Fruit fly (Drosophila melanogaster) whole organism, embryonic: Measurements from ENCODE around the gene eIF1.
A peak's percentile ranks its signal among the peaks of the same experiment; 100 is the strongest.

Source experiments
- Atf3 ChIP-seq: fragments of 200-800 bp; sonication (Bioruptor generic); optimal IDR thresholded peaks from 3 replicates; lab custom pipeline; 2016; ENCODE audit warnings: missing biosample characterization, missing genetic modification characterization
- Atf6 ChIP-seq: fragments of 200-800 bp; sonication (Bioruptor generic); IDR thresholded peaks from 2 replicates; pipeline ENCODE4 v1.3.6; 2022; ENCODE audit warnings: missing biosample characterization, missing genetic modification characterization
- CG10543 ChIP-seq: fragments of 200-800 bp; sonication (Bioruptor generic); optimal IDR thresholded peaks from 3 replicates; lab custom pipeline; 2017; ENCODE audit warnings: missing biosample characterization, mild to moderate bottlenecking, missing genetic modification characterization, moderate library complexity
- CG11085 ChIP-seq: fragments of 200-800 bp; sonication (Bioruptor generic); IDR thresholded peaks from 2 replicates; pipeline ENCODE4 v1.3.6; 2022; ENCODE audit warnings: missing biosample characterization, missing genetic modification characterization
- CG11456 ChIP-seq: fragments of 200-800 bp; sonication (Bioruptor generic); IDR thresholded peaks from 3 replicates; pipeline ENCODE4 v1.3.6; 2022; ENCODE audit warnings: missing biosample characterization, missing genetic modification characterization
- CG11560 ChIP-seq: fragments of 200-800 bp; sonication (Bioruptor generic); IDR thresholded peaks from 3 replicates; pipeline ENCODE4 v1.3.6; 2022; ENCODE audit warnings: missing biosample characterization, missing genetic modification characterization
- CG12391 ChIP-seq: fragments of 200-800 bp; sonication (Bioruptor generic); optimal IDR thresholded peaks from 3 replicates; lab custom pipeline; 2018; ENCODE audit warnings: missing biosample characterization, mild to moderate bottlenecking, missing genetic modification characterization, moderate library complexity
- CG13424 ChIP-seq: fragments of 200-800 bp; sonication (Bioruptor generic); optimal IDR thresholded peaks from 2 replicates; lab custom pipeline; 2019; ENCODE audit warnings: missing biosample characterization, mild to moderate bottlenecking, missing genetic modification characterization, moderate library complexity
- CG14441 ChIP-seq: fragments of 200-800 bp; sonication (Bioruptor generic); IDR thresholded peaks from 2 replicates; pipeline ENCODE4 v1.3.6; 2022; ENCODE audit warnings: missing biosample characterization, missing genetic modification characterization
- CG15011 ChIP-seq: fragments of 200-800 bp; sonication (Bioruptor generic); optimal IDR thresholded peaks from 3 replicates; lab custom pipeline; 2018; ENCODE audit warnings: missing biosample characterization, mild to moderate bottlenecking, missing genetic modification characterization
- CG17802 ChIP-seq: fragments of 200-800 bp; sonication (Bioruptor generic); optimal IDR thresholded peaks from 2 replicates; lab custom pipeline; 2018; ENCODE audit warnings: missing biosample characterization, mild to moderate bottlenecking, missing genetic modification characterization, moderate library complexity
- CG18262 ChIP-seq: fragments of 200-800 bp; optimal IDR thresholded peaks from 3 replicates; lab custom pipeline; 2019; ENCODE audit warnings: missing biosample characterization, mild to moderate bottlenecking, missing genetic modification characterization, moderate library complexity
- CG2889 ChIP-seq: fragments of 200-800 bp; sonication (Bioruptor generic); IDR thresholded peaks from 3 replicates; pipeline ENCODE4 v1.3.6; 2022; ENCODE audit warnings: missing biosample characterization, missing genetic modification characterization
- CG3065 ChIP-seq: fragments of 200-800 bp; sonication (Bioruptor generic); optimal IDR thresholded peaks from 2 replicates; lab custom pipeline; 2016; ENCODE audit warnings: missing biosample characterization, missing genetic modification characterization
- CG31388 ChIP-seq: fragments of 200-800 bp; sonication (Bioruptor generic); optimal IDR thresholded peaks from 2 replicates; lab custom pipeline; 2016; ENCODE audit warnings: missing biosample characterization, missing genetic modification characterization
- CG3726 ChIP-seq: fragments of 200-800 bp; sonication (Bioruptor generic); IDR thresholded peaks from 3 replicates; pipeline ENCODE4, ENCODE4 v1.3.6; 2022; ENCODE audit warnings: missing biosample characterization, missing genetic modification characterization
- CG4282 ChIP-seq: fragments of 200-800 bp; sonication (Bioruptor generic); optimal IDR thresholded peaks from 2 replicates; lab custom pipeline; 2016; ENCODE audit warnings: missing biosample characterization, missing genetic modification characterization
- CG5180 ChIP-seq: fragments of 200-800 bp; sonication (Bioruptor generic); optimal IDR thresholded peaks from 3 replicates; lab custom pipeline; 2017; ENCODE audit warnings: missing biosample characterization, missing genetic modification characterization, mild to moderate bottlenecking, moderate library complexity, missing genetic modification reagents
- CG6254 ChIP-seq: fragments of 200-800 bp; sonication (Bioruptor generic); optimal IDR thresholded peaks from 3 replicates; lab custom pipeline; 2017; ENCODE audit warnings: mild to moderate bottlenecking, missing biosample characterization, missing genetic modification reagents, missing genetic modification characterization
- CG7928 ChIP-seq: fragments of 200-800 bp; sonication (Bioruptor generic); optimal IDR thresholded peaks from 2 replicates; lab custom pipeline; 2017; ENCODE audit warnings: missing biosample characterization, mild to moderate bottlenecking, missing genetic modification characterization
- CG9609 ChIP-seq: fragments of 200-800 bp; sonication (Bioruptor generic); optimal IDR thresholded peaks from 3 replicates; lab custom pipeline; 2016; ENCODE audit warnings: missing biosample characterization, missing genetic modification characterization
- CkIIα-i1 ChIP-seq: fragments of 200-800 bp; sonication (Bioruptor generic); IDR thresholded peaks from 2 replicates; pipeline ENCODE4 v1.3.6; 2022; ENCODE audit warnings: missing biosample characterization, missing genetic modification characterization
- Eip74EF ChIP-seq, 2 experiments: fragments of 200-800 bp in 1 of 2; fragments of >200 bp in 1 of 2; sonication (Bioruptor generic) in 1 of 2; optimal IDR thresholded peaks; 2 replicates each; lab custom pipeline; 2017 to 2019; ENCODE audit warnings: missing biosample characterization in 2 of 2, missing genetic modification characterization in 2 of 2, mild to moderate bottlenecking in 1 of 2, moderate library complexity in 1 of 2
- Hey ChIP-seq: fragments of 200-800 bp; sonication (Bioruptor generic); optimal IDR thresholded peaks from 3 replicates; lab custom pipeline; 2018; ENCODE audit warnings: missing biosample characterization, mild to moderate bottlenecking, missing genetic modification characterization
- HmgZ ChIP-seq: fragments of 200-800 bp; sonication (Bioruptor generic); optimal IDR thresholded peaks from 2 replicates; lab custom pipeline; 2018; ENCODE audit warnings: missing biosample characterization, mild to moderate bottlenecking, missing genetic modification characterization
- Hmx ChIP-seq: fragments of 200-800 bp; sonication (Bioruptor generic); optimal IDR thresholded peaks from 2 replicates; lab custom pipeline; 2016; ENCODE audit warnings: missing biosample characterization, missing genetic modification characterization
- Lhr ChIP-seq: fragments of 200-800 bp; sonication (Bioruptor generic); optimal IDR thresholded peaks from 3 replicates; lab custom pipeline; 2017; ENCODE audit warnings: mild to moderate bottlenecking, missing biosample characterization, missing genetic modification reagents, missing genetic modification characterization
- MTF-1 ChIP-seq: fragments of 200-800 bp; sonication (Bioruptor generic); optimal IDR thresholded peaks from 2 replicates; lab custom pipeline; 2018; ENCODE audit warnings: missing biosample characterization, mild to moderate bottlenecking, missing genetic modification characterization, borderline replicate concordance
- Optix ChIP-seq: fragments of 200-800 bp; sonication (Bioruptor generic); IDR thresholded peaks from 3 replicates; pipeline ENCODE4 v1.3.6; 2022; ENCODE audit warnings: missing biosample characterization, missing genetic modification characterization
- Ptx1 ChIP-seq: fragments of 200-800 bp; sonication (Bioruptor generic); IDR thresholded peaks from 2 replicates; pipeline ENCODE4 v1.3.6; 2022; ENCODE audit warnings: missing biosample characterization, missing genetic modification characterization
- az2 ChIP-seq: fragments of 200-800 bp; sonication (Bioruptor generic); optimal IDR thresholded peaks from 3 replicates; lab custom pipeline; 2016; ENCODE audit warnings: missing biosample characterization, missing genetic modification characterization
- crc ChIP-seq: fragments of 200-800 bp; sonication (Bioruptor generic); optimal IDR thresholded peaks from 2 replicates; lab custom pipeline; 2016; ENCODE audit warnings: missing biosample characterization, missing genetic modification characterization
- crol ChIP-seq: fragments of 200-800 bp; sonication (Bioruptor generic); IDR thresholded peaks from 2 replicates; pipeline ENCODE4 v1.3.6; 2022; ENCODE audit warnings: missing biosample characterization, missing genetic modification characterization
- dati ChIP-seq: fragments of 200-800 bp; sonication (Bioruptor generic); IDR thresholded peaks from 2 replicates; pipeline ENCODE4 v1.3.6; 2022; ENCODE audit warnings: missing biosample characterization, missing genetic modification characterization
- en ChIP-seq: fragments of 200-800 bp; sonication (Bioruptor generic); optimal IDR thresholded peaks from 2 replicates; lab custom pipeline; 2016; ENCODE audit warnings: missing biosample characterization, missing genetic modification characterization
- fd3F ChIP-seq: fragments of 200-800 bp; sonication (Bioruptor generic); optimal IDR thresholded peaks from 2 replicates; lab custom pipeline; 2018; ENCODE audit warnings: missing biosample characterization, mild to moderate bottlenecking, missing genetic modification characterization, moderate library complexity
- fd64A ChIP-seq: fragments of 200-800 bp; sonication (Bioruptor generic); optimal IDR thresholded peaks from 3 replicates; lab custom pipeline; 2018; ENCODE audit warnings: missing biosample characterization, mild to moderate bottlenecking, missing genetic modification characterization
- grau ChIP-seq: fragments of 200-800 bp; optimal IDR thresholded peaks from 3 replicates; lab custom pipeline; 2019; ENCODE audit warnings: missing biosample characterization, mild to moderate bottlenecking, missing genetic modification characterization, moderate library complexity
- hbn ChIP-seq: fragments of 200-800 bp; sonication (Bioruptor generic); IDR thresholded peaks from 2 replicates; pipeline ENCODE4 v1.3.6; 2022; ENCODE audit warnings: missing biosample characterization, missing genetic modification characterization; ENCODE audit not compliant: partially characterized antibody
- jigr1 ChIP-seq: fragments of 200-800 bp; sonication (Bioruptor generic); IDR thresholded peaks from 3 replicates; pipeline ENCODE4 v1.3.6; 2022; ENCODE audit warnings: missing biosample characterization, missing genetic modification characterization
- ken ChIP-seq: fragments of 200-800 bp; sonication (Bioruptor generic); IDR thresholded peaks from 3 replicates; pipeline ENCODE4 v1.3.6; 2022; ENCODE audit warnings: missing biosample characterization, missing genetic modification characterization
- knrl ChIP-seq: fragments of 200-800 bp; sonication (Bioruptor generic); IDR thresholded peaks from 3 replicates; pipeline ENCODE4 v1.3.6; 2022; ENCODE audit warnings: missing biosample characterization, missing genetic modification characterization; ENCODE audit not compliant: partially characterized antibody
- luna ChIP-seq: fragments of 200-800 bp; sonication (Bioruptor generic); optimal IDR thresholded peaks from 2 replicates; lab custom pipeline; 2016; ENCODE audit warnings: missing biosample characterization, missing genetic modification characterization
- mam ChIP-seq: fragments of 200-800 bp; sonication (Bioruptor generic); optimal IDR thresholded peaks from 3 replicates; lab custom pipeline; 2016; ENCODE audit warnings: missing biosample characterization, missing genetic modification characterization
- onecut ChIP-seq: fragments of 200-800 bp; sonication (Bioruptor generic); IDR thresholded peaks from 2 replicates; pipeline ENCODE4 v1.3.6; 2022; ENCODE audit warnings: missing biosample characterization, missing genetic modification characterization
- p53 ChIP-seq: fragments of 200-800 bp; sonication (Bioruptor generic); optimal IDR thresholded peaks from 2 replicates; lab custom pipeline; 2016; ENCODE audit warnings: missing biosample characterization, missing genetic modification characterization
- sens ChIP-seq: fragments of 200-800 bp; sonication (Bioruptor generic); peaks from one replicate; lab custom pipeline; 2016; ENCODE audit warnings: missing biosample characterization, missing genetic modification characterization
- sna ChIP-seq: fragments of 200-800 bp; sonication (Bioruptor generic); IDR thresholded peaks from 2 replicates; pipeline ENCODE4 v1.3.6; 2022; ENCODE audit warnings: missing biosample characterization, missing genetic modification characterization; ENCODE audit not compliant: partially characterized antibody
- tin ChIP-seq: fragments of 200-800 bp; sonication (Bioruptor generic); optimal IDR thresholded peaks from 3 replicates; lab custom pipeline; 2016; ENCODE audit warnings: missing biosample characterization, missing genetic modification characterization
- wor ChIP-seq: fragments of 200-800 bp; sonication (Bioruptor generic); IDR thresholded peaks from 2 replicates; pipeline ENCODE4 v1.3.6; 2022; ENCODE audit warnings: missing biosample characterization, missing genetic modification characterization
- z ChIP-seq: fragments of 200-800 bp; sonication (Bioruptor generic); IDR thresholded peaks from 3 replicates; pipeline ENCODE4 v1.3.6; 2022; ENCODE audit warnings: missing biosample characterization, missing genetic modification characterization

eIF1 gene

dm6 chr3L:3194059-3194458 lies 29.1 kb upstream of the eIF1 start (continued):
- TF ChIP-seq knrl (GFP tag; lab: Robert Waterston, UW) (0 out of 3 replicates have a peak, but pooled peaks have one; percentile 12), CG2889 (GFP tag; lab: Robert Waterston, UW) (peak; percentile 81), fd64A (GFP tag; lab: Kevin White, UChicago) (peak; percentile 86), CG10543 (peak; percentile 59), CkIIα-i1 (GFP tag; lab: Robert Waterston, UW) (0 out of 2 replicates have a peak, but pooled peaks have one; percentile 15), CG7928 (GFP tag; lab: Kevin White, UChicago) (peak; percentile 50), Atf6 (GFP tag; lab: Robert Waterston, UW) (peak; percentile 93), Optix (GFP tag; lab: Robert Waterston, UW) (peak; percentile 85; the same call in 2 of the 3 replicates), Hey (tag; lab: Kevin White, UChicago) (no peak), fd3F (GFP tag; lab: Kevin White, UChicago) (peak; percentile 91), CG31388 (GFP tag; lab: Kevin White, UChicago) (peak; percentile 64), Eip74EF (GFP tag; optimal IDR thresholded peaks at IDR 0.05; lab: Kevin White, UChicago) (peak in 1 of 2 experiments; percentile 91), Lhr (GFP tag; lab: Kevin White, UChicago) (peak; percentile 78), mam (GFP tag; lab: Kevin White, UChicago) (peak; percentile 57), crol (GFP tag; lab: Robert Waterston, UW) (peak; percentile 53), crc (GFP tag; lab: Kevin White, UChicago) (no peak), CG15011 (GFP tag; lab: Kevin White, UChicago) (peak; percentile 83), CG18262 (tag; lab: Kevin White, UChicago) (peak; percentile 95), grau (tag; lab: Kevin White, UChicago) (peak; percentile 91), CG14441 (GFP tag; lab: Robert Waterston, UW) (peak; percentile 94), p53 (no peak), ken (GFP tag; lab: Robert Waterston, UW) (peak; percentile 89), hbn (no peak), Ptx1 (GFP tag; lab: Robert Waterston, UW) (peak; percentile 95), en (peak; percentile 24), CG5180 (GFP tag; lab: Kevin White, UChicago) (peak; percentile 80), HmgZ (tag; lab: Kevin White, UChicago) (peak; percentile 92), CG3065 (peak; percentile 63), CG11456 (GFP tag; lab: Robert Waterston, UW) (peak; percentile 91), az2 (peak; percentile 91), CG6254 (peak; percentile 93), MTF-1 (GFP tag; lab: Kevin White, UChicago) (peak; percentile 89), CG11560 (tag; lab: Robert Waterston, UW) (peak; percentile 68; the same call in 2 of the 3 replicates), CG11085 (GFP tag; lab: Robert Waterston, UW) (peak; percentile 81), z (GFP tag; lab: Robert Waterston, UW) (0 out of 3 replicates have a peak, but pooled peaks have one; percentile 32), tin (GFP tag; lab: Kevin White, UChicago) (peak; percentile 89), wor (peak; percentile 84), CG4282 (GFP tag; lab: Kevin White, UChicago) (no peak), CG12391 (peak; percentile 95), CG13424 (tag; lab: Kevin White, UChicago) (peak; percentile 93), Hmx (GFP tag; lab: Kevin White, UChicago) (no peak), CG17802 (tag; lab: Kevin White, UChicago) (peak; percentile 78), jigr1 (GFP tag; lab: Robert Waterston, UW) (peak; percentile 90), CG9609 (GFP tag; lab: Kevin White, UChicago) (peak; percentile 13), luna (peak; percentile 8), Atf3 (GFP tag; lab: Kevin White, UChicago) (peak; percentile 4), sna (no peak), sens (GFP tag; lab: Kevin White, UChicago) (peak; percentile 96), onecut (GFP tag; lab: Robert Waterston, UW) (peak; percentile 91), CG3726 (GFP tag; lab: Robert Waterston, UW) (peak; percentile 90; the same call in 2 of the 3 replicates), dati (GFP tag; lab: Robert Waterston, UW) (peak; percentile 78; the same call in 1 of the 2 replicates)
